Worm (Caenorhabditis elegans): ENCODE results near the gene ZC373.5.

DNA sequence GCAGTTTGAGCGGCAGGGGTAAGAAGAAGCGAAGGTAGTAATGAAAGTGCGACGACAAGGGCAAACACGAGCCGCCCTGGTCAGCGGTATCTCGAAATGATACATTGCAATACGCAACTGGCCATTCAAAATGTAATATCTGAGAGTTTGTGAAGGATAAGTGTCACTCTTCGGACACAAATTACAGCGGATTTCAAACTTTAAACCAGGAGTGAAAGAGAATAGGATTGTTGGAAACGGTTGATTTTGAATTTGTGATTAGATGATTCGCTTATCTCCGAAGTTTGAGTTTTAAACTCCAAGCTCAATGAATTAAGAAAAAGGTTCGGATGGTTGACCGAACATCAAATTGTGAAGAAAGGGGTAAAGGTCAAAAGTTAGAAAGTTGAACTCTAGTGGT is 26.9 kb downstream of the ZC373.5 start, which contains the start of gene ZC374.2:
- TF ChIP-seq nhr-11 (tag; optimal IDR thresholded peaks at IDR 0.05) (no peak), che-1 (tag; optimal IDR thresholded peaks at IDR 0.05) (no peak), unc-42 (tag; optimal IDR thresholded peaks at IDR 0.05) (no peak), ceh-22 (tag; optimal IDR thresholded peaks at IDR 0.05) (no peak), fkh-10 (GFP tag; optimal IDR thresholded peaks at IDR 0.05) (no peak), F13H6.1 (tag; optimal IDR thresholded peaks at IDR 0.05) (no peak), ama-1 (optimal IDR thresholded peaks at IDR 0.05) (no peak), T23F11.4 (GFP tag; optimal IDR thresholded peaks at IDR 0.05) (no peak), ceh-9 (tag; optimal IDR thresholded peaks at IDR 0.05) (no peak), rnt-1 (tag; optimal IDR thresholded peaks at IDR 0.05) (no peak)

Measured in whole organism, late embryonic.